Fruit fly (Drosophila melanogaster) whole organism, embryonic: Measurements from ENCODE around the gene nAChRalpha6.

ENCODE experiments used
- Atf6 ChIP-seq: fragments of 200-800 bp; sonication (Bioruptor generic); IDR thresholded peaks from 2 replicates; pipeline ENCODE4 v1.3.6; 2022; ENCODE audit warnings: missing biosample characterization, missing genetic modification characterization
- BEAF-32 ChIP-seq: fragments of 200-800 bp; sonication (Bioruptor generic); optimal IDR thresholded peaks from 3 replicates; lab custom pipeline; 2017; ENCODE audit warnings: missing biosample characterization, missing genetic modification characterization, mild to moderate bottlenecking, moderate library complexity, missing genetic modification reagents
- CG10147 ChIP-seq: fragments of 200-800 bp; sonication (Bioruptor generic); optimal IDR thresholded peaks from 2 replicates; lab custom pipeline; 2019; ENCODE audit warnings: missing biosample characterization, mild to moderate bottlenecking, missing genetic modification characterization, moderate library complexity
- CG10209 ChIP-seq: fragments of 200-800 bp; sonication (Bioruptor generic); optimal IDR thresholded peaks from 3 replicates; lab custom pipeline; 2017; ENCODE audit warnings: missing biosample characterization, mild to moderate bottlenecking, missing genetic modification characterization, missing genetic modification reagents
- CG10321 ChIP-seq: fragments of 200-800 bp; sonication (Bioruptor generic); IDR thresholded peaks from 2 replicates; pipeline ENCODE4 v1.3.6; 2022; ENCODE audit warnings: missing biosample characterization, missing genetic modification characterization
- CG10462 ChIP-seq: fragments of 200-800 bp; sonication (Bioruptor generic); optimal IDR thresholded peaks from 2 replicates; lab custom pipeline; 2016; ENCODE audit warnings: missing biosample characterization, missing genetic modification characterization
- CG10543 ChIP-seq: fragments of 200-800 bp; sonication (Bioruptor generic); optimal IDR thresholded peaks from 3 replicates; lab custom pipeline; 2017; ENCODE audit warnings: missing biosample characterization, mild to moderate bottlenecking, missing genetic modification characterization, moderate library complexity
- CG12299 ChIP-seq: fragments of 200-800 bp; sonication (Bioruptor generic); optimal IDR thresholded peaks from 2 replicates; lab custom pipeline; 2018; ENCODE audit warnings: missing biosample characterization, mild to moderate bottlenecking, missing genetic modification characterization
- CG14050 ChIP-seq: fragments of 200-800 bp; sonication (Bioruptor generic); IDR thresholded peaks from 3 replicates; pipeline ENCODE4 v1.3.6; 2022; ENCODE audit warnings: missing biosample characterization, missing genetic modification characterization
- CG14965 ChIP-seq: fragments of 200-800 bp; sonication (Bioruptor generic); optimal IDR thresholded peaks from 2 replicates; lab custom pipeline; 2016; ENCODE audit warnings: missing biosample characterization, missing genetic modification characterization, borderline replicate concordance
- CG1529 ChIP-seq: fragments of 200-800 bp; sonication (Bioruptor generic); optimal IDR thresholded peaks from 3 replicates; lab custom pipeline; 2018; ENCODE audit warnings: missing biosample characterization, missing genetic modification characterization
- CG17328 ChIP-seq: fragments of 200-800 bp; sonication (Bioruptor generic); IDR thresholded peaks from 2 replicates; pipeline ENCODE4 v1.3.6; 2022; ENCODE audit warnings: missing biosample characterization, missing genetic modification characterization
- CG1792 ChIP-seq: fragments of 200-800 bp; sonication (Bioruptor generic); optimal IDR thresholded peaks from 2 replicates; lab custom pipeline; 2016; ENCODE audit warnings: missing biosample characterization, missing genetic modification characterization
- CG2678 ChIP-seq: fragments of 200-800 bp; sonication (Bioruptor generic); optimal IDR thresholded peaks from 3 replicates; lab custom pipeline; 2019; ENCODE audit warnings: missing biosample characterization, mild to moderate bottlenecking, missing genetic modification characterization, moderate library complexity
- CG4328 ChIP-seq: fragments of 200-800 bp; sonication (Bioruptor generic); optimal IDR thresholded peaks from 3 replicates; lab custom pipeline; 2017; ENCODE audit warnings: missing biosample characterization, missing genetic modification reagents, missing genetic modification characterization
- CG4730 ChIP-seq: fragments of 200-800 bp; sonication (Bioruptor generic); IDR thresholded peaks from 2 replicates; pipeline ENCODE4 v1.3.6; 2022; ENCODE audit warnings: missing biosample characterization, missing genetic modification characterization
- CG6254 ChIP-seq: fragments of 200-800 bp; sonication (Bioruptor generic); optimal IDR thresholded peaks from 3 replicates; lab custom pipeline; 2017; ENCODE audit warnings: mild to moderate bottlenecking, missing biosample characterization, missing genetic modification reagents, missing genetic modification characterization
- CG6683 ChIP-seq: fragments of 200-800 bp; sonication (Bioruptor generic); optimal IDR thresholded peaks from 2 replicates; lab custom pipeline; 2017; ENCODE audit warnings: missing biosample characterization, mild to moderate bottlenecking, missing genetic modification characterization, missing genetic modification reagents
- CG7271 ChIP-seq: fragments of 200-800 bp; sonication (Bioruptor generic); optimal IDR thresholded peaks from 2 replicates; lab custom pipeline; 2018; ENCODE audit warnings: missing biosample characterization, mild to moderate bottlenecking, missing genetic modification characterization, moderate library complexity
- CG7786 ChIP-seq: fragments of 200-800 bp; sonication (Bioruptor generic); optimal IDR thresholded peaks from 2 replicates; lab custom pipeline; 2016; ENCODE audit warnings: missing biosample characterization, missing genetic modification characterization
- CG7839 ChIP-seq: fragments of 200-800 bp; sonication (Bioruptor generic); optimal IDR thresholded peaks from 3 replicates; lab custom pipeline; 2018; ENCODE audit warnings: missing biosample characterization, mild to moderate bottlenecking, missing genetic modification characterization, moderate library complexity
- CG7928 ChIP-seq: fragments of 200-800 bp; sonication (Bioruptor generic); optimal IDR thresholded peaks from 2 replicates; lab custom pipeline; 2017; ENCODE audit warnings: missing biosample characterization, mild to moderate bottlenecking, missing genetic modification characterization
- CG7987 ChIP-seq: fragments of 200-800 bp; sonication (Bioruptor generic); optimal IDR thresholded peaks from 2 replicates; lab custom pipeline; 2018; ENCODE audit warnings: missing biosample characterization, mild to moderate bottlenecking, missing genetic modification characterization, moderate library complexity
- CG8924 ChIP-seq: fragments of 200-800 bp; optimal IDR thresholded peaks from 3 replicates; lab custom pipeline; 2019; ENCODE audit warnings: missing biosample characterization, mild to moderate bottlenecking, missing genetic modification characterization, moderate library complexity
- CG9609 ChIP-seq: fragments of 200-800 bp; sonication (Bioruptor generic); optimal IDR thresholded peaks from 3 replicates; lab custom pipeline; 2016; ENCODE audit warnings: missing biosample characterization, missing genetic modification characterization
- CG9876 ChIP-seq: fragments of 200-800 bp; sonication (Bioruptor generic); optimal IDR thresholded peaks from 2 replicates; lab custom pipeline; 2016; ENCODE audit warnings: missing biosample characterization, missing genetic modification characterization
- Chrac-16 ChIP-seq: fragments of 200-800 bp; sonication (Bioruptor generic); optimal IDR thresholded peaks from 3 replicates; lab custom pipeline; 2016; ENCODE audit warnings: missing biosample characterization, missing genetic modification characterization
- D19B ChIP-seq: fragments of 200-800 bp; sonication (Bioruptor generic); optimal IDR thresholded peaks from 2 replicates; lab custom pipeline; 2017; ENCODE audit warnings: missing biosample characterization, mild to moderate bottlenecking, missing genetic modification characterization
- ERR ChIP-seq: fragments of 200-800 bp; sonication (Bioruptor generic); optimal IDR thresholded peaks from 2 replicates; lab custom pipeline; 2016; ENCODE audit warnings: missing biosample characterization, missing genetic modification characterization
- Gug ChIP-seq: fragments of 200-800 bp; sonication (Bioruptor generic); IDR thresholded peaks from 4 replicates; pipeline ENCODE4 v1.3.6; 2022; ENCODE audit warnings: missing biosample characterization, missing genetic modification characterization
- HLH3B ChIP-seq: fragments of 200-800 bp; sonication (Bioruptor generic); IDR thresholded peaks from 2 replicates; pipeline ENCODE4 v1.3.6; 2022; ENCODE audit warnings: missing biosample characterization, missing genetic modification characterization
- Hmr ChIP-seq: fragments of 200-800 bp; sonication (Bioruptor generic); optimal IDR thresholded peaks from 3 replicates; lab custom pipeline; 2017; ENCODE audit warnings: mild to moderate bottlenecking, missing biosample characterization, missing genetic modification reagents, missing genetic modification characterization
- Jarid2 ChIP-seq: fragments of 200-800 bp; sonication (Bioruptor generic); optimal IDR thresholded peaks from 3 replicates; lab custom pipeline; 2017; ENCODE audit warnings: mild to moderate bottlenecking, missing biosample characterization, missing genetic modification reagents, missing genetic modification characterization
- Ptx1 ChIP-seq: fragments of 200-800 bp; sonication (Bioruptor generic); IDR thresholded peaks from 2 replicates; pipeline ENCODE4 v1.3.6; 2022; ENCODE audit warnings: missing biosample characterization, missing genetic modification characterization
- Taf1 ChIP-seq: fragments of 200-800 bp; sonication (Bioruptor generic); IDR thresholded peaks from 2 replicates; pipeline ENCODE4 v1.3.6; 2022; ENCODE audit warnings: missing biosample characterization, missing genetic modification characterization
- Trl ChIP-seq, 3 experiments: fragments of >200 bp in 2 of 3; fragments of 200-800 bp in 1 of 3; sonication (Bioruptor generic) in 1 of 3; optimal IDR thresholded peaks; 2 replicates in 1 of 3; 3 replicates in 2 of 3; lab custom pipeline; 2016 to 2017; ENCODE audit warnings: missing biosample characterization in 1 of 3, missing genetic modification characterization in 1 of 3
- Xrp1 ChIP-seq: fragments of 200-800 bp; sonication (Bioruptor generic); IDR thresholded peaks from 2 replicates; pipeline ENCODE4 v1.3.6; 2022; ENCODE audit warnings: missing biosample characterization, missing genetic modification characterization
- ato ChIP-seq: fragments of 200-800 bp; sonication (Bioruptor generic); IDR thresholded peaks from 2 replicates; pipeline ENCODE4 v1.3.6; 2022; ENCODE audit warnings: missing biosample characterization, missing genetic modification characterization; ENCODE audit not compliant: partially characterized antibody
- kah ChIP-seq: fragments of 200-800 bp; sonication (Bioruptor generic); optimal IDR thresholded peaks from 2 replicates; lab custom pipeline; 2018; ENCODE audit warnings: missing biosample characterization, mild to moderate bottlenecking, missing genetic modification characterization
- kni ChIP-seq: fragments of 200-800 bp; sonication (Bioruptor generic); optimal IDR thresholded peaks from 3 replicates; lab custom pipeline; 2017; ENCODE audit warnings: mild to moderate bottlenecking, missing biosample characterization, missing genetic modification reagents, missing genetic modification characterization
- onecut ChIP-seq: fragments of 200-800 bp; sonication (Bioruptor generic); IDR thresholded peaks from 2 replicates; pipeline ENCODE4 v1.3.6; 2022; ENCODE audit warnings: missing biosample characterization, missing genetic modification characterization
- pb ChIP-seq: fragments of 200-800 bp; sonication (Bioruptor generic); optimal IDR thresholded peaks from 3 replicates; lab custom pipeline; 2016; ENCODE audit warnings: missing biosample characterization, missing genetic modification characterization
- sob ChIP-seq: fragments of 200-800 bp; sonication (Bioruptor generic); IDR thresholded peaks from 2 replicates; pipeline ENCODE4 v1.3.6; 2022; ENCODE audit warnings: missing biosample characterization, missing genetic modification characterization
- sug ChIP-seq: fragments of 200-800 bp; optimal IDR thresholded peaks from 2 replicates; lab custom pipeline; 2019; ENCODE audit warnings: missing biosample characterization, mild to moderate bottlenecking, missing genetic modification characterization, moderate library complexity
- vfl ChIP-seq: fragments of 200-800 bp; sonication (Bioruptor generic); optimal IDR thresholded peaks from 2 replicates; lab custom pipeline; 2016; ENCODE audit warnings: missing biosample characterization, missing genetic modification characterization
- wek ChIP-seq: fragments of 200-800 bp; sonication (Bioruptor generic); optimal IDR thresholded peaks from 3 replicates; lab custom pipeline; 2018; ENCODE audit warnings: missing biosample characterization, mild to moderate bottlenecking, missing genetic modification characterization, moderate library complexity
- zfh1 ChIP-seq: fragments of 200-800 bp; sonication (Bioruptor generic); IDR thresholded peaks from 3 replicates; pipeline ENCODE4 v1.3.6; 2022; ENCODE audit warnings: missing biosample characterization, missing genetic modification characterization

The nAChRalpha6 gene

dm6 chr2L:9915011-9915850 lies 29.2 kb upstream of the nAChRalpha6 start, which contains the start of gene yip2 (continued):
- TF ChIP-seq CG7271 (tag; lab: Kevin White, UChicago) (no peak), ato (GFP tag; lab: Robert Waterston, UW) (no peak), CG10462 (peak; percentile 18), sob (GFP tag; lab: Robert Waterston, UW) (peak; percentile 72; the same call in 1 of the 2 replicates), CG10321 (peak; percentile 42; the same call in 1 of the 2 replicates), CG10543 (peak; percentile 59), sug (tag; lab: Kevin White, UChicago) (peak; percentile 95), CG1529 (GFP tag; lab: Kevin White, UChicago) (peak; percentile 14), HLH3B (GFP tag; lab: Robert Waterston, UW) (peak; percentile 65), Hmr (GFP tag; lab: Kevin White, UChicago) (peak; percentile 72), CG6683 (GFP tag; lab: Kevin White, UChicago) (peak; percentile 36), Atf6 (peak; percentile 78), CG14050 (GFP tag; lab: Robert Waterston, UW) (peak; percentile 47; the same call in 1 of the 3 replicates), CG9609 (GFP tag; lab: Kevin White, UChicago) (peak; percentile 39), CG10147 (GFP tag; lab: Kevin White, UChicago) (peak; percentile 19), CG1792 (peak; percentile 48), vfl (GFP tag; lab: Kevin White, UChicago) (peak; percentile 44), CG10209 (GFP tag; lab: Kevin White, UChicago) (peak; percentile 51), CG7839 (tag; lab: Kevin White, UChicago) (peak; percentile 55), CG9876 (GFP tag; lab: Kevin White, UChicago) (no peak), CG7786 (GFP tag; lab: Kevin White, UChicago) (peak; percentile 53), D19B (GFP tag; lab: Kevin White, UChicago) (peak; percentile 40), zfh1 (peak; percentile 72), Ptx1 (GFP tag; lab: Robert Waterston, UW) (peak; percentile 52; the same call in 1 of the 2 replicates), CG6254 (GFP tag; lab: Kevin White, UChicago) (peak; percentile 59), BEAF-32 (peak; percentile 2), Jarid2 (GFP tag; lab: Kevin White, UChicago) (peak; percentile 48), CG7928 (no peak), pb (GFP tag; lab: Kevin White, UChicago) (no peak), CG8924 (peak; percentile 66), Xrp1 (GFP tag; lab: Robert Waterston, UW) (peak; percentile 53; the same call in 1 of the 2 replicates), CG17328 (peak; percentile 69), onecut (GFP tag; lab: Robert Waterston, UW) (peak; percentile 58), Taf1 (0 out of 2 replicates have a peak, but pooled peaks have one; percentile 6), CG14965 (GFP tag; lab: Kevin White, UChicago) (no peak), CG4328 (GFP tag; lab: Kevin White, UChicago) (peak; percentile 54), Trl (optimal IDR thresholded peaks at IDR 0.05; lab: Kevin White, UChicago) (peak in 1 of 2 experiments; percentile 18), Trl (GFP tag; optimal IDR thresholded peaks at IDR 0.05; lab: Kevin White, UChicago) (peak; percentile 59), kah (GFP tag; lab: Kevin White, UChicago) (peak; percentile 86), CG7987 (peak; percentile 37), CG4730 (GFP tag; lab: Robert Waterston, UW) (0 out of 2 replicates have a peak, but pooled peaks have one; percentile 36), kni (GFP tag; lab: Kevin White, UChicago) (no peak), CG2678 (tag; lab: Kevin White, UChicago) (peak; percentile 68), Chrac-16 (GFP tag; lab: Kevin White, UChicago) (peak; percentile 25), CG12299 (tag; lab: Kevin White, UChicago) (peak; percentile 10), wek (peak; percentile 54), Gug (peak; percentile 28; the same call in 1 of the 4 replicates), ERR (GFP tag; lab: Kevin White, UChicago) (no peak)
